Fruit fly (Drosophila melanogaster) whole organism, pupa: ENCODE results near the gene Trim9.

Source experiments
- CG15710 ChIP-seq: fragments of 200-800 bp; sonication (Bioruptor generic); optimal IDR thresholded peaks from 2 replicates; lab custom pipeline; 2018; ENCODE audit warnings: missing biosample characterization, mild to moderate bottlenecking, missing genetic modification characterization, moderate library complexity
- CG34367 ChIP-seq: fragments of 200-800 bp; sonication (Bioruptor generic); optimal IDR thresholded peaks from 2 replicates; lab custom pipeline; 2018; ENCODE audit warnings: missing biosample characterization, mild to moderate bottlenecking, missing genetic modification characterization
- D1 ChIP-seq: fragments of 200-800 bp; sonication (Bioruptor generic); optimal IDR thresholded peaks from 2 replicates; lab custom pipeline; 2018; ENCODE audit warnings: missing biosample characterization, mild to moderate bottlenecking, missing genetic modification characterization, moderate library complexity
- EcR ChIP-seq: fragments of 200-800 bp; sonication (Bioruptor generic); optimal IDR thresholded peaks from 3 replicates; lab custom pipeline; 2019; ENCODE audit warnings: missing biosample characterization, missing genetic modification characterization, mild to moderate bottlenecking, moderate library complexity, missing genetic modification reagents
- Pif1A ChIP-seq: fragments of 200-800 bp; sonication (Bioruptor generic); optimal IDR thresholded peaks from 3 replicates; lab custom pipeline; 2016; ENCODE audit warnings: missing biosample characterization, missing genetic modification characterization
- Snoo ChIP-seq: fragments of 200-800 bp; sonication (Bioruptor generic); optimal IDR thresholded peaks from 3 replicates; lab custom pipeline; 2017; ENCODE audit warnings: missing biosample characterization, mild to moderate bottlenecking, missing genetic modification characterization, inconsistent platforms
- fd96Ca ChIP-seq: fragments of 200-800 bp; sonication (Bioruptor generic); IDR thresholded peaks from 3 replicates; pipeline ENCODE4 v1.3.6; 2022; ENCODE audit warnings: missing biosample characterization, missing genetic modification characterization

dm6 chr2L:10502244-10502643, 42.4 kb upstream of the Trim9 start:
- no peak for TF ChIP-seq D1 (tag; lab: Kevin White, UChicago)
- TF ChIP-seq Pif1A (GFP tag; lab: Kevin White, UChicago) = no peak
- no peak for TF ChIP-seq CG15710 (tag; lab: Kevin White, UChicago)
- no peak for TF ChIP-seq CG34367 (tag; lab: Kevin White, UChicago)
- TF ChIP-seq fd96Ca (GFP tag; lab: Robert Waterston, UW) = no peak
- no peak for TF ChIP-seq EcR (GFP tag; lab: Kevin White, UChicago)
- TF ChIP-seq Snoo = no peak
